Fruit fly (Drosophila melanogaster) whole organism, embryonic: ENCODE measurements around the gene CG13248.
A peak's percentile ranks its signal among the peaks of the same experiment; 100 is the strongest.

ENCODE experiments used
- ATbp ChIP-seq: fragments of 200-800 bp; sonication (Bioruptor generic); optimal IDR thresholded peaks from 2 replicates; lab custom pipeline; 2017; ENCODE audit warnings: missing biosample characterization, mild to moderate bottlenecking, missing genetic modification characterization, missing genetic modification reagents
- Bgb ChIP-seq: fragments of 200-800 bp; sonication (Bioruptor generic); IDR thresholded peaks from 2 replicates; pipeline ENCODE4 v1.3.6; 2022; ENCODE audit warnings: missing biosample characterization, missing genetic modification characterization; ENCODE audit not compliant: partially characterized antibody
- CG10147 ChIP-seq: fragments of 200-800 bp; sonication (Bioruptor generic); optimal IDR thresholded peaks from 2 replicates; lab custom pipeline; 2019; ENCODE audit warnings: missing biosample characterization, mild to moderate bottlenecking, missing genetic modification characterization, moderate library complexity
- CG10267 ChIP-seq: fragments of 200-800 bp; sonication (Bioruptor generic); optimal IDR thresholded peaks from 2 replicates; lab custom pipeline; 2018; ENCODE audit warnings: missing biosample characterization, mild to moderate bottlenecking, missing genetic modification characterization, moderate library complexity
- CG11093 ChIP-seq: fragments of 200-800 bp; sonication (Bioruptor generic); IDR thresholded peaks from 3 replicates; pipeline ENCODE4 v1.3.6; 2022; ENCODE audit warnings: missing biosample characterization, missing genetic modification characterization
- CG12299 ChIP-seq: fragments of 200-800 bp; sonication (Bioruptor generic); optimal IDR thresholded peaks from 2 replicates; lab custom pipeline; 2018; ENCODE audit warnings: missing biosample characterization, mild to moderate bottlenecking, missing genetic modification characterization
- CG1602 ChIP-seq: fragments of 200-800 bp; sonication (Bioruptor generic); optimal IDR thresholded peaks from 3 replicates; lab custom pipeline; 2016; ENCODE audit warnings: missing biosample characterization, missing genetic modification characterization
- CG17359 ChIP-seq: fragments of 200-800 bp; sonication (Bioruptor generic); optimal IDR thresholded peaks from 3 replicates; lab custom pipeline; 2018; ENCODE audit warnings: missing biosample characterization, mild to moderate bottlenecking, missing genetic modification characterization, moderate library complexity
- CG17568 ChIP-seq: fragments of 200-800 bp; sonication (Bioruptor generic); optimal IDR thresholded peaks from 2 replicates; lab custom pipeline; 2018; ENCODE audit warnings: missing biosample characterization, mild to moderate bottlenecking, missing genetic modification characterization, moderate library complexity
- CG2120 ChIP-seq: fragments of 200-800 bp; sonication (Bioruptor generic); optimal IDR thresholded peaks from 3 replicates; lab custom pipeline; 2016; ENCODE audit warnings: missing biosample characterization, missing genetic modification characterization
- CG2712 ChIP-seq: fragments of 200-800 bp; optimal IDR thresholded peaks from 3 replicates; lab custom pipeline; 2019; ENCODE audit warnings: missing biosample characterization, mild to moderate bottlenecking, missing genetic modification characterization, moderate library complexity
- CG42726 ChIP-seq: fragments of 200-800 bp; sonication (Bioruptor generic); IDR thresholded peaks from 2 replicates; pipeline ENCODE4 v1.3.6; 2022; ENCODE audit warnings: missing biosample characterization, missing genetic modification characterization; ENCODE audit not compliant: partially characterized antibody
- CG4328 ChIP-seq: fragments of 200-800 bp; sonication (Bioruptor generic); optimal IDR thresholded peaks from 3 replicates; lab custom pipeline; 2017; ENCODE audit warnings: missing biosample characterization, missing genetic modification reagents, missing genetic modification characterization
- CG43689 ChIP-seq: fragments of 200-800 bp; sonication (Bioruptor generic); IDR thresholded peaks from 2 replicates; pipeline ENCODE4 v1.3.6; 2022; ENCODE audit warnings: missing biosample characterization, missing genetic modification characterization
- CG4820 ChIP-seq: fragments of 200-800 bp; sonication (Bioruptor generic); optimal IDR thresholded peaks from 3 replicates; lab custom pipeline; 2016; ENCODE audit warnings: missing biosample characterization, missing genetic modification characterization
- CG7271 ChIP-seq: fragments of 200-800 bp; sonication (Bioruptor generic); optimal IDR thresholded peaks from 2 replicates; lab custom pipeline; 2018; ENCODE audit warnings: missing biosample characterization, mild to moderate bottlenecking, missing genetic modification characterization, moderate library complexity
- CG8765 ChIP-seq: fragments of 200-800 bp; sonication (Bioruptor generic); IDR thresholded peaks from 2 replicates; pipeline ENCODE4 v1.3.6; 2022; ENCODE audit warnings: missing biosample characterization, missing genetic modification characterization
- CHES-1-like ChIP-seq: fragments of 200-800 bp; sonication (Bioruptor generic); optimal IDR thresholded peaks from 2 replicates; lab custom pipeline; 2016; ENCODE audit warnings: missing biosample characterization, missing genetic modification characterization
- Dref ChIP-seq: fragments of 200-800 bp; sonication (Bioruptor generic); IDR thresholded peaks from 2 replicates; pipeline ENCODE4 v1.3.6; 2022; ENCODE audit warnings: missing biosample characterization, missing genetic modification characterization
- Elba2 ChIP-seq: fragments of 200-800 bp; sonication (Bioruptor generic); optimal IDR thresholded peaks from 3 replicates; lab custom pipeline; 2016; ENCODE audit warnings: missing biosample characterization, missing genetic modification characterization
- Ets65A ChIP-seq: fragments of 200-800 bp; sonication (Bioruptor generic); peaks from one replicate; lab custom pipeline; 2016; ENCODE audit warnings: missing biosample characterization, missing genetic modification characterization
- HLH4C ChIP-seq: fragments of 200-800 bp; sonication (Bioruptor generic); IDR thresholded peaks from 3 replicates; pipeline ENCODE4 v1.3.6; 2022; ENCODE audit warnings: missing biosample characterization, missing genetic modification characterization; ENCODE audit not compliant: partially characterized antibody
- Hr39 ChIP-seq: fragments of >200 bp; optimal IDR thresholded peaks from 2 replicates; lab custom pipeline; 2017
- Med ChIP-seq: fragments of 200-800 bp; sonication (Bioruptor generic); peaks from one replicate; lab custom pipeline; 2016; ENCODE audit warnings: missing biosample characterization, missing genetic modification characterization, mild to moderate bottlenecking, inconsistent platforms, moderate library complexity
- Ptx1 ChIP-seq: fragments of 200-800 bp; sonication (Bioruptor generic); IDR thresholded peaks from 2 replicates; pipeline ENCODE4 v1.3.6; 2022; ENCODE audit warnings: missing biosample characterization, missing genetic modification characterization
- Rfx ChIP-seq: fragments of 200-800 bp; sonication (Bioruptor generic); IDR thresholded peaks from 2 replicates; pipeline ENCODE4 v1.3.6; 2022; ENCODE audit warnings: missing biosample characterization, missing genetic modification characterization
- Sry-δ ChIP-seq: fragments of 200-800 bp; sonication (Bioruptor generic); optimal IDR thresholded peaks from 2 replicates; lab custom pipeline; 2016; ENCODE audit warnings: missing biosample characterization, missing genetic modification characterization
- TFAM ChIP-seq: fragments of 200-800 bp; sonication (Bioruptor generic); optimal IDR thresholded peaks from 2 replicates; lab custom pipeline; 2017; ENCODE audit warnings: missing biosample characterization, missing genetic modification characterization, inconsistent platforms
- Usf ChIP-seq: fragments of 200-800 bp; sonication (Bioruptor generic); optimal IDR thresholded peaks from 2 replicates; lab custom pipeline; 2017; ENCODE audit warnings: missing genotype, missing biosample characterization, missing genetic modification characterization
- ap ChIP-seq: fragments of 200-800 bp; sonication (Bioruptor generic); IDR thresholded peaks from 2 replicates; pipeline ENCODE4 v1.3.6; 2022; ENCODE audit warnings: missing biosample characterization, missing genetic modification characterization
- cg ChIP-seq: fragments of 200-800 bp; sonication (Bioruptor generic); optimal IDR thresholded peaks from 3 replicates; lab custom pipeline; 2019; ENCODE audit warnings: missing biosample characterization, mild to moderate bottlenecking, missing genetic modification characterization, moderate library complexity
- chinmo ChIP-seq: fragments of 200-800 bp; sonication (Bioruptor generic); IDR thresholded peaks from 4 replicates; pipeline ENCODE4 v1.3.6; 2022; ENCODE audit warnings: missing biosample characterization, missing genetic modification characterization; ENCODE audit not compliant: partially characterized antibody
- cwo ChIP-seq: fragments of 200-800 bp; sonication (Bioruptor generic); optimal IDR thresholded peaks from 3 replicates; lab custom pipeline; 2017; ENCODE audit warnings: missing biosample characterization, missing genetic modification characterization, mild to moderate bottlenecking, moderate library complexity, missing genetic modification reagents
- gem ChIP-seq: fragments of 200-800 bp; sonication (Bioruptor generic); optimal IDR thresholded peaks from 2 replicates; lab custom pipeline; 2019; ENCODE audit warnings: missing biosample characterization, mild to moderate bottlenecking, missing genetic modification characterization, moderate library complexity
- gro ChIP-seq: fragments of 200-800 bp; sonication (Bioruptor generic); optimal IDR thresholded peaks from 2 replicates; lab custom pipeline; 2016; ENCODE audit warnings: missing biosample characterization, missing genetic modification characterization
- klu ChIP-seq: fragments of 200-800 bp; sonication (Bioruptor generic); IDR thresholded peaks from 2 replicates; pipeline ENCODE4 v1.3.6; 2022; ENCODE audit warnings: missing biosample characterization, missing genetic modification characterization
- mam ChIP-seq: fragments of 200-800 bp; sonication (Bioruptor generic); optimal IDR thresholded peaks from 3 replicates; lab custom pipeline; 2016; ENCODE audit warnings: missing biosample characterization, missing genetic modification characterization
- peb ChIP-seq: fragments of 200-800 bp; sonication (Bioruptor generic); IDR thresholded peaks from 2 replicates; pipeline ENCODE4 v1.3.6; 2022; ENCODE audit warnings: missing biosample characterization, missing genetic modification characterization
- pita ChIP-seq: fragments of 200-800 bp; sonication (Bioruptor generic); optimal IDR thresholded peaks from 2 replicates; lab custom pipeline; 2017; ENCODE audit warnings: missing biosample characterization, mild to moderate bottlenecking, missing genetic modification characterization
- salm ChIP-seq: fragments of 200-800 bp; sonication (Bioruptor generic); optimal IDR thresholded peaks from 2 replicates; lab custom pipeline; 2018; ENCODE audit warnings: missing biosample characterization, mild to moderate bottlenecking, missing genetic modification characterization
- schlank ChIP-seq: fragments of 200-800 bp; sonication (Bioruptor generic); optimal IDR thresholded peaks from 2 replicates; lab custom pipeline; 2018; ENCODE audit warnings: missing biosample characterization, mild to moderate bottlenecking, missing genetic modification characterization
- sd ChIP-seq: fragments of 200-800 bp; sonication (Bioruptor generic); optimal IDR thresholded peaks from 3 replicates; lab custom pipeline; 2018; ENCODE audit warnings: missing biosample characterization, mild to moderate bottlenecking, missing genetic modification characterization, moderate library complexity
- tin ChIP-seq: fragments of 200-800 bp; sonication (Bioruptor generic); optimal IDR thresholded peaks from 3 replicates; lab custom pipeline; 2016; ENCODE audit warnings: missing biosample characterization, missing genetic modification characterization
- unc-4 ChIP-seq: fragments of 200-800 bp; sonication (Bioruptor generic); IDR thresholded peaks from 2 replicates; pipeline ENCODE4 v1.3.6; 2022; ENCODE audit warnings: missing biosample characterization, missing genetic modification characterization; ENCODE audit not compliant: partially characterized antibody
- unpg ChIP-seq: fragments of 200-800 bp; sonication (Bioruptor generic); optimal IDR thresholded peaks from 3 replicates; lab custom pipeline; 2018; ENCODE audit warnings: missing biosample characterization, mild to moderate bottlenecking, missing genetic modification characterization, moderate library complexity
- vvl ChIP-seq: fragments of 200-800 bp; sonication (Bioruptor generic); IDR thresholded peaks from 2 replicates; pipeline ENCODE4 v1.3.6; 2022; ENCODE audit warnings: missing biosample characterization, missing genetic modification characterization
- zen ChIP-seq: fragments of 200-800 bp; sonication (Bioruptor generic); optimal IDR thresholded peaks from 3 replicates; lab custom pipeline; 2018; ENCODE audit warnings: missing biosample characterization, mild to moderate bottlenecking, missing genetic modification characterization, moderate library complexity
- zfh1 ChIP-seq: fragments of 200-800 bp; sonication (Bioruptor generic); IDR thresholded peaks from 3 replicates; pipeline ENCODE4 v1.3.6; 2022; ENCODE audit warnings: missing biosample characterization, missing genetic modification characterization

CG13248 gene

dm6 chr3L:20440902-20441429 lies 30.6 kb upstream of the CG13248 start (continued):
- no peak for TF ChIP-seq unpg (GFP tag; lab: Kevin White, UChicago)
- TF ChIP-seq CG1602 (GFP tag; lab: Kevin White, UChicago), result no peak
- peak; percentile 5 for TF ChIP-seq sd
- no peak for TF ChIP-seq mam (GFP tag; lab: Kevin White, UChicago)
- peak; percentile 74 for TF ChIP-seq Med (GFP tag; lab: Kevin White, UChicago)
- TF ChIP-seq Bgb (GFP tag; lab: Robert Waterston, UW), result no peak
- no peak for TF ChIP-seq schlank (tag; lab: Kevin White, UChicago)
- TF ChIP-seq gem (tag; lab: Kevin White, UChicago), result no peak
- TF ChIP-seq cwo (GFP tag; lab: Kevin White, UChicago), result peak; percentile 17
- no peak for TF ChIP-seq HLH4C (GFP tag; lab: Robert Waterston, UW)
- no peak for TF ChIP-seq unc-4 (GFP tag; lab: Robert Waterston, UW)
- no peak for TF ChIP-seq klu (GFP tag; lab: Robert Waterston, UW)
- no peak for TF ChIP-seq ATbp (GFP tag; lab: Kevin White, UChicago)
- TF ChIP-seq TFAM (GFP tag; lab: Kevin White, UChicago), result no peak
- TF ChIP-seq Rfx, result 0 out of 2 replicates have a peak, but pooled peaks have one; percentile 5
- TF ChIP-seq CG10267 (tag; lab: Kevin White, UChicago), result no peak
- peak; percentile 44 for TF ChIP-seq CG4328 (GFP tag; lab: Kevin White, UChicago)
- no peak for TF ChIP-seq peb (GFP tag; lab: Robert Waterston, UW)
- no peak for TF ChIP-seq CG7271 (tag; lab: Kevin White, UChicago)
- TF ChIP-seq vvl (GFP tag; lab: Robert Waterston, UW), result no peak
- TF ChIP-seq cg (GFP tag; lab: Kevin White, UChicago), result no peak
- 0 out of 2 replicates have a peak, but pooled peaks have one; percentile 5 for TF ChIP-seq Ptx1 (GFP tag; lab: Robert Waterston, UW)

dm6 chr3L:20439772-20440171 lies 29.4 kb upstream of the CG13248 start, which contains the start of gene Hpd:
Hpd (minus strand) TSS chr3L:20439872.
- TF ChIP-seq Elba2 (GFP tag; lab: Kevin White, UChicago) (no peak), chinmo (GFP tag; lab: Robert Waterston, UW) (0 out of 4 replicates have a peak, but pooled peaks have one; percentile 8)

dm6 chr3L:20436069-20436468 lies 25.7 kb upstream of the CG13248 start, which contains the start of the genes mRpL15 and CtIP:
mRpL15 (minus strand) TSS chr3L:20436209.
CtIP (plus strand) TSS chr3L:20436250.
- TF ChIP-seq Ets65A (GFP tag; lab: Kevin White, UChicago), result no peak
- no peak for TF ChIP-seq CG4820 (GFP tag; lab: Kevin White, UChicago)
- no peak for TF ChIP-seq Hr39
- TF ChIP-seq CG8765 (GFP tag; lab: Robert Waterston, UW), result no peak
- TF ChIP-seq CHES-1-like (GFP tag; lab: Kevin White, UChicago), result no peak
- TF ChIP-seq ap, result no peak
- no peak for TF ChIP-seq Usf (GFP tag; lab: Kevin White, UChicago)
- TF ChIP-seq CG2712 (tag; lab: Kevin White, UChicago), result peak; percentile 11
- TF ChIP-seq salm (tag; lab: Kevin White, UChicago), result no peak
- peak; percentile 35; the same call in 1 of the 2 replicates for TF ChIP-seq Dref (GFP tag; lab: Robert Waterston, UW)
- TF ChIP-seq CG10147, result no peak
- no peak for TF ChIP-seq pita (GFP tag; lab: Kevin White, UChicago)
- TF ChIP-seq gro, result no peak
- TF ChIP-seq Sry-δ (GFP tag; lab: Kevin White, UChicago), result peak; percentile 39
- TF ChIP-seq CG42726, result no peak
- TF ChIP-seq tin (GFP tag; lab: Kevin White, UChicago), result no peak
- no peak for TF ChIP-seq CG17568 (GFP tag; lab: Kevin White, UChicago)
- TF ChIP-seq CG43689 (GFP tag; lab: Robert Waterston, UW), result no peak
- no peak for TF ChIP-seq zfh1 (GFP tag; lab: Robert Waterston, UW)
- TF ChIP-seq CG2120, result no peak
- no peak for TF ChIP-seq CG12299
- no peak for TF ChIP-seq zen
- TF ChIP-seq CG17359, result no peak
- no peak for TF ChIP-seq CG11093 (GFP tag; lab: Robert Waterston, UW)
